Worm (Caenorhabditis elegans) whole organism, L4/young adult: ENCODE data around the gene C38C6.3.

Source experiments
- W03F9.2 ChIP-seq: fragments of 150-350 bp; optimal IDR thresholded peaks from 2 replicates; lab custom pipeline; 2014; ENCODE audit warnings: missing biosample characterization, missing genetic modification characterization
- dao-5 ChIP-seq: sonication (generic microtip); optimal IDR thresholded peaks from 2 replicates; lab custom pipeline; 2016; ENCODE audit warnings: missing genotype, missing genetic modification characterization, moderate library complexity, missing compliant biosample characterization
- him-1 ChIP-seq: sonication (generic microtip); optimal IDR thresholded peaks from 2 replicates; lab custom pipeline; 2016; ENCODE audit warnings: missing genotype, missing genetic modification reagents, missing genetic modification characterization, missing compliant biosample characterization

The C38C6.3 gene

ce11 chrII:14632823-14633222 is at the start of gene C38C6.3:
Gene C38C6.3, plus strand, starts transcription at chrII:14633123.
- TF ChIP-seq dao-5 (tag; lab: Kevin White, UChicago) (no peak), W03F9.2 (tag; lab: Kevin White, UChicago) (no peak)

ce11 chrII:14587407-14587806 is 45.5 kb upstream of the C38C6.3 start, which contains the start of gene C01G12.5:
Gene C01G12.5, minus strand, starts transcription at chrII:14587507.
- TF ChIP-seq him-1 (tag; lab: Kevin White, UChicago) (no peak), dao-5 (tag; lab: Kevin White, UChicago) (no peak), W03F9.2 (tag; lab: Kevin White, UChicago) (no peak)

ce11 chrII:14588162-14588561 is 44.8 kb upstream of the C38C6.3 start, which contains the start of gene nspb-10:
Gene nspb-10, minus strand, starts transcription at chrII:14588262.
- TF ChIP-seq him-1 (tag; lab: Kevin White, UChicago) = no peak
- no peak for TF ChIP-seq dao-5 (tag; lab: Kevin White, UChicago)
- TF ChIP-seq W03F9.2 (tag; lab: Kevin White, UChicago) = no peak

- no peak for TF ChIP-seq him-1 (tag; lab: Kevin White, UChicago)
- no peak for TF ChIP-seq W03F9.2 (tag; lab: Kevin White, UChicago)
- TF ChIP-seq dao-5 (tag; lab: Kevin White, UChicago) = no peak
Measured at ce11 chrII:14591699-14592098, 41.2 kb upstream of the C38C6.3 start, which contains the start of gene C01G12.7. Gene C01G12.7, minus strand, starts transcription at chrII:14591893.

- TF ChIP-seq him-1 (tag; lab: Kevin White, UChicago) (no peak), W03F9.2 (tag; lab: Kevin White, UChicago) (no peak), dao-5 (tag; lab: Kevin White, UChicago) (no peak)
Measured at ce11 chrII:14592629-14593028, 40.3 kb upstream of the C38C6.3 start.

ce11 chrII:14593281-14593680 is 39.6 kb upstream of the C38C6.3 start, which contains the start of gene catp-4:
Gene catp-4, plus strand, starts transcription at chrII:14593581.
- TF ChIP-seq him-1 (tag; lab: Kevin White, UChicago) (no peak), W03F9.2 (tag; lab: Kevin White, UChicago) (no peak), dao-5 (tag; lab: Kevin White, UChicago) (no peak)

- TF ChIP-seq him-1 (tag; lab: Kevin White, UChicago) (no peak), dao-5 (tag; lab: Kevin White, UChicago) (no peak), W03F9.2 (tag; lab: Kevin White, UChicago) (no peak)
Measured at ce11 chrII:14597788-14598187, 35.1 kb upstream of the C38C6.3 start.

ce11 chrII:14598367-14598766 is 34.6 kb upstream of the C38C6.3 start:
- no peak for TF ChIP-seq dao-5 (tag; lab: Kevin White, UChicago)
- TF ChIP-seq him-1 (tag; lab: Kevin White, UChicago) = no peak
- TF ChIP-seq W03F9.2 (tag; lab: Kevin White, UChicago) = no peak

ce11 chrII:14599284-14599862 is 33.5 kb upstream of the C38C6.3 start:
- TF ChIP-seq him-1 (tag; lab: Kevin White, UChicago) (no peak), W03F9.2 (tag; lab: Kevin White, UChicago) (no peak), dao-5 (tag; lab: Kevin White, UChicago) (no peak)

ce11 chrII:14599933-14600630 is 32.8 kb upstream of the C38C6.3 start:
- TF ChIP-seq dao-5 (tag; lab: Kevin White, UChicago) (no peak), him-1 (tag; lab: Kevin White, UChicago) (no peak), W03F9.2 (tag; lab: Kevin White, UChicago) (no peak)

ce11 chrII:14600852-14601313 is 32.0 kb upstream of the C38C6.3 start, which contains the start of gene tps-2:
Gene tps-2, plus strand, starts transcription at chrII:14600902.
- no peak for TF ChIP-seq W03F9.2 (tag; lab: Kevin White, UChicago)
- TF ChIP-seq him-1 (tag; lab: Kevin White, UChicago) = no peak
- no peak for TF ChIP-seq dao-5 (tag; lab: Kevin White, UChicago)

- TF ChIP-seq him-1 (tag; lab: Kevin White, UChicago) = no peak
- TF ChIP-seq dao-5 (tag; lab: Kevin White, UChicago) = no peak
- no peak for TF ChIP-seq W03F9.2 (tag; lab: Kevin White, UChicago)
Measured at ce11 chrII:14602735-14603134, 30.2 kb upstream of the C38C6.3 start.

- TF ChIP-seq him-1 (tag; lab: Kevin White, UChicago) = no peak
- no peak for TF ChIP-seq W03F9.2 (tag; lab: Kevin White, UChicago)
- TF ChIP-seq dao-5 (tag; lab: Kevin White, UChicago) = no peak
Measured at ce11 chrII:14604261-14604660, 28.7 kb upstream of the C38C6.3 start.
